Worm (Caenorhabditis elegans) whole organism, early embryonic: ENCODE data around the gene nstp-8.

Experiments
- F13C5.2 ChIP-seq: sonication (generic microtip); optimal IDR thresholded peaks from 2 replicates; lab custom pipeline; 2017; ENCODE audit warnings: mild to moderate bottlenecking, missing genetic modification characterization, inconsistent platforms, missing compliant biosample characterization
- aly-1 ChIP-seq: sonication (generic microtip); optimal IDR thresholded peaks from 2 replicates; lab custom pipeline; 2016; ENCODE audit warnings: missing genetic modification characterization, missing compliant biosample characterization
- ama-1 ChIP-seq: fragments of 150-350 bp; optimal IDR thresholded peaks from 2 replicates; lab custom pipeline; 2014
- ceh-13 ChIP-seq: fragments of 200-800 bp; sonication (Bioruptor generic); optimal IDR thresholded peaks from 2 replicates; lab custom pipeline; 2018; ENCODE audit warnings: mild to moderate bottlenecking, missing genetic modification characterization, missing compliant biosample characterization
- ceh-36 ChIP-seq: sonication (generic microtip); optimal IDR thresholded peaks from 2 replicates; lab custom pipeline; 2016; ENCODE audit warnings: missing genetic modification characterization, inconsistent platforms, missing compliant biosample characterization
- flt-1 ChIP-seq: fragments of 200-800 bp; sonication (Bioruptor generic); IDR thresholded peaks from 2 replicates; pipeline ENCODE4 v1.3.6; 2022; ENCODE audit warnings: missing genetic modification characterization, missing compliant biosample characterization
- hmbx-1 ChIP-seq: sonication (generic microtip); optimal IDR thresholded peaks from 2 replicates; lab custom pipeline; 2016; ENCODE audit warnings: mild to moderate bottlenecking, missing genetic modification characterization, missing compliant biosample characterization
- hmg-4 ChIP-seq: fragments of 200-800 bp; sonication (Bioruptor generic); optimal IDR thresholded peaks from 2 replicates; lab custom pipeline; 2018; ENCODE audit warnings: mild to moderate bottlenecking, missing genetic modification characterization, missing compliant biosample characterization
- pes-1 ChIP-seq: fragments of 200-800 bp; sonication (Bioruptor generic); IDR thresholded peaks from 2 replicates; pipeline ENCODE4 v1.3.6; 2022; ENCODE audit warnings: missing genetic modification reagents, missing genetic modification characterization, missing compliant biosample characterization
- scrt-1 ChIP-seq: fragments of 200-800 bp; sonication (Bioruptor generic); IDR thresholded peaks from 2 replicates; pipeline ENCODE4 v1.3.6; 2022; ENCODE audit warnings: missing genetic modification characterization, missing compliant biosample characterization
- sea-1 ChIP-seq: fragments of 200-800 bp; sonication (Bioruptor generic); conservative IDR thresholded peaks from 2 replicates; pipeline ENCODE4 v1.3.6; 2022; ENCODE audit warnings: missing genetic modification characterization, missing compliant biosample characterization
- tbx-11 ChIP-seq: fragments of 200-800 bp; sonication (Bioruptor generic); IDR thresholded peaks from 2 replicates; pipeline ENCODE4 v1.3.6; 2022; ENCODE audit warnings: missing genetic modification characterization, missing compliant biosample characterization
- tra-4 ChIP-seq: sonication (generic microtip); optimal IDR thresholded peaks from 2 replicates; lab custom pipeline; 2017; ENCODE audit warnings: missing genetic modification characterization, missing compliant biosample characterization

ce11 chrV:2266958-2267357, 51.5 kb downstream of the nstp-8 start, which contains the start of gene nhr-275:
- TF ChIP-seq scrt-1: no peak
- no peak for TF ChIP-seq sea-1
- TF ChIP-seq hmg-4 (GFP tag; lab: Kevin White, UChicago): no peak
- TF ChIP-seq flt-1 (GFP tag; lab: Robert Waterston, UW): no peak
- TF ChIP-seq aly-1: no peak
- no peak for TF ChIP-seq ama-1
- TF ChIP-seq pes-1 (GFP tag; lab: Robert Waterston, UW): no peak
- no peak for TF ChIP-seq ceh-36 (tag; lab: Kevin White, UChicago)
- no peak for TF ChIP-seq tra-4
- no peak for TF ChIP-seq ceh-13 (GFP tag; lab: Kevin White, UChicago)
- no peak for TF ChIP-seq tbx-11 (GFP tag; lab: Robert Waterston, UW)
- no peak for TF ChIP-seq hmbx-1
- TF ChIP-seq F13C5.2 (tag; lab: Kevin White, UChicago): no peak
